Worm (Caenorhabditis elegans): Measurements from ENCODE around the gene qua-1.

qua-1 gene

DNA sequence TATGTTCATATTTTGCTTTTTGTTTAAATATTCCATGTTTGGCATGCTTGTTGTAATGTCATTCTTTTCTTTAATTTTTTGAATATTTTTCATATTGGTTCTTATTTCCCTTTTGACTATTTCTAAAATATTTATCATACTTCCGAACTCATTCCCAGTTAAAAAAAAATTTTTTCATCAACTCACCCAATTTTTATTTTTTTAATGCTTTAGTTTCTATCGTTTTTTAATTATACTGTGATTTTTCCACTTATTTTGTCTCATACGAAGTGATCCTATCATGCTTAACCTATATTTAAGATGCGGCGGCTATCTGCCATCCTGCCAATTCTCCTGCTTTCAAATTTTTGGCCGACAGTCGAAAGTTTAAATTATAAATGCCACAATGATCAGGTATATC is at the start of gene qua-1:
TSS of gene qua-1 (plus strand) at position 301 of the 400 bp plus-strand sequence.
- TF ChIP-seq unc-62 (GFP tag; optimal IDR thresholded peaks at IDR 0.05), result no peak

DNA sequence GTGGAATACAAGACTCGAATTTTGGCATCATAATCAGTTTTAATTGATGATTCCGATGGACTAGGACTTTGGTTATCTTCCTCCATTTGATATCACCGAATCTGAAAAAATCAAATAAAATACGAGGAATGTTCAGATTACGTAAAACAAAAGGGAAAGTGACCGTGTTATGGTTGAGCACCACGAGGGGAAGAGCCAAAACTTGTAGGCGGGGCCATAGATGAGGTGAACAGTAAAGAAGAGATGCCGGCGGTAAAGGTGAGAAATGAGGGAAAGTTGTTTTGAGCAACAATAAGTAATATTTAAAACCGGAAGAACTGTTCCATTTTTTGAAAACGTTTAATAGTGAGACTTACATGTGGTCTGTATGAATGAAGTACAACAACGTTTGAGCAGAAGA is 48.7 kb upstream of the qua-1 start, which contains the start of gene F10B5.3:
TSS of gene F10B5.3 (minus strand) at position 101 of the 400 bp plus-strand sequence.
- TF ChIP-seq unc-62 (GFP tag; optimal IDR thresholded peaks at IDR 0.05), result no peak

DNA sequence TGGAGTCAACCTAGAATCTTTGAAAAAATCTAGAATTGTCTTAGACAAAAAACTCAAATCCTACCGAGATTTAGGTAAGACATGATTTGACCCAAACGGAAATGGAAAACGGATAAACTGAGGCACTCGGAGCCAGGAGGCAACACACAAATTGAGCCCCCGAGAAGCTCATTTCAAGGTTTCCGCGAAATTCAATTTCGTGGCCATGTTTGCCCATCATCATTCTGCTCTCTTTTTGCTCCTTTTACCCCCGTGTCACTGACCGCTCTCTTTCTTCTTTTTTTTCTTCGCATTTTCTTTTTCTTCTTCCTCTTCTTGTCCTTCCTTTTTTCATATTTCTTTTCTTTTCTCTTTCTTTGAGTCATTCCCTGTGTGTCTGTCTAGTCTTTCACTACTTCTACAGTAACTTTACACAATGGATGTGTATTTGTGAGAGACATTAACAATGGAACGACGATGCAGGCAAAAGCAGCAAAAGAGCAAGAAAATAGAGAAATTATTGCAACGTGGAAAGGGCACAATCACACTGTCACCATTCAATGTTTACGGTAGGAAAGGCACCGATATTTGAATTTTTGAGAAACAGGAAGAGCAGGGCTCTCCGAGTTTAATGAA is 45.8 kb upstream of the qua-1 start:
- no peak for TF ChIP-seq unc-62 (GFP tag; optimal IDR thresholded peaks at IDR 0.05)

ce11 chrII:8156845-8157373 is 41.7 kb upstream of the qua-1 start, which contains the start of the genes tub-1 and tmem-138:
tub-1 (minus strand) TSS chrII:8156945.
tmem-138 (plus strand) TSS chrII:8157323.
- no peak for TF ChIP-seq unc-62 (GFP tag; optimal IDR thresholded peaks at IDR 0.05)

- TF ChIP-seq unc-62 (GFP tag; optimal IDR thresholded peaks at IDR 0.05), result no peak
These were observed 40.6 kb upstream of the qua-1 start, which contains the start of gene pch-2 for ce11 chrII:8157991-8158390. pch-2 (plus strand) TSS chrII:8158349.

- TF ChIP-seq unc-62 (GFP tag; optimal IDR thresholded peaks at IDR 0.05), result no peak
These were observed 37.7 kb upstream of the qua-1 start for ce11 chrII:8160916-8161315.

DNA sequence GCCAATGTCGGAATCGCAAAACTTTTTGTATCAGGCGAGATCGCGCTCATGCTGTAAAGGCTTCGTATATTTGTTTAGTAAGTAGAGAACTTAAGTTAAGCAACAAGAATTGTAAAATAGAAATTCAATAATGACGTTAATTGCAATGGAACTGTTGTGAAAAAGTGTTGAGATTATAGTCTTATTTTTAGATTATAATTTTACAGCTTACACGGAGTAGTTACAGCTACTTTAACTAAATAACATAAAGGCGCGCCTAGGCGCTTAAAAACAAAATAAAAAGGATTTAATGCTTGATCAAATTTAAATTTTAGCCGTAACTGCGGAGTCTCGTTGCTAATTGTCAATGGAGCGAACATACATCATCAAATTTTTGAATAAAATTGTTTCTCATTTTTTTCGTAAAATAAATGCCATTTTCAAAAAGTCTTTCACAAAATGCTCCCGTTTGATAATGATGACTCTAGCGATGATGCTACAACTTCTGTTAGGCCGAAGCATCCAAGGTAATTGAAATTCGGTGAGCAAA is 36.4 kb upstream of the qua-1 start, which contains the start of the genes emb-27 and rrf-3:
TSS of gene emb-27 (minus strand) at position 51 of the 529 bp plus-strand sequence.
TSS of gene rrf-3 (plus strand) at position 346 of the 529 bp plus-strand sequence.
- TF ChIP-seq unc-62 (GFP tag; optimal IDR thresholded peaks at IDR 0.05), result no peak

- no peak for TF ChIP-seq unc-62 (GFP tag; optimal IDR thresholded peaks at IDR 0.05)
These were observed 29.3 kb upstream of the qua-1 start, which contains the start of gene T05C12.15 for ce11 chrII:8169283-8169682. T05C12.15 (plus strand) TSS chrII:8169583.

ce11 chrII:8170374-8170773 is 28.2 kb upstream of the qua-1 start, which contains the start of gene T05C12.11:
T05C12.11 (minus strand) TSS chrII:8170474.
- TF ChIP-seq unc-62 (GFP tag; optimal IDR thresholded peaks at IDR 0.05), result no peak

ce11 chrII:8173449-8173848 is 25.2 kb upstream of the qua-1 start, which contains the start of the genes decr-1.3 and T05C12.1:
decr-1.3 (minus strand) TSS chrII:8173549.
T05C12.1 (plus strand) TSS chrII:8173680.
- no peak for TF ChIP-seq unc-62 (GFP tag; optimal IDR thresholded peaks at IDR 0.05)

- TF ChIP-seq unc-62 (GFP tag; optimal IDR thresholded peaks at IDR 0.05), result no peak
These were observed 24.5 kb upstream of the qua-1 start for ce11 chrII:8174148-8174547.

ce11 chrII:8177095-8177494 is 21.5 kb upstream of the qua-1 start, which contains the start of gene acr-14:
acr-14 (minus strand) TSS chrII:8177195.
- TF ChIP-seq unc-62 (GFP tag; optimal IDR thresholded peaks at IDR 0.05), result no peak

ce11 chrII:8178614-8179013 is 20.0 kb upstream of the qua-1 start:
- TF ChIP-seq unc-62 (GFP tag; optimal IDR thresholded peaks at IDR 0.05), result no peak

DNA sequence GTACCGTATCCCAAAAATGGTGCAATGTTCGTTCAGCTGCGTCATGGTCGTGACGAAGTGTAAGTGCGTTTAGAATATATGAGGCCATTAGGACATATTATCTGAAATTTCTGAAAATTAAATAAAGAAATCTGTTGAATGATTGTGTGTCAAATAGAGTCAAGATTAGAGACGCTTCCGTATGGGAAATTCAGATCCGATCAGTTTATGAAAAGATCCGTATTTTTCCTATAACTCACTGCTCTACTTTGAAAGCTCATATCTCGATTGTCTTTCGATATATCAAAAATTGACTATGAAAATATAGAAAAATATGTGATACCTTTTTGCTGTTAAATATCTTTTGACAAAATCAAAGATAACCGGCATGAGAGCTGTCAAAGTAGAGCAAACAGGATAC is 18.3 kb upstream of the qua-1 start, which contains the start of gene T05C12.4:
TSS of gene T05C12.4 (minus strand) at position 101 of the 400 bp plus-strand sequence.
- no peak for TF ChIP-seq unc-62 (GFP tag; optimal IDR thresholded peaks at IDR 0.05)

DNA sequence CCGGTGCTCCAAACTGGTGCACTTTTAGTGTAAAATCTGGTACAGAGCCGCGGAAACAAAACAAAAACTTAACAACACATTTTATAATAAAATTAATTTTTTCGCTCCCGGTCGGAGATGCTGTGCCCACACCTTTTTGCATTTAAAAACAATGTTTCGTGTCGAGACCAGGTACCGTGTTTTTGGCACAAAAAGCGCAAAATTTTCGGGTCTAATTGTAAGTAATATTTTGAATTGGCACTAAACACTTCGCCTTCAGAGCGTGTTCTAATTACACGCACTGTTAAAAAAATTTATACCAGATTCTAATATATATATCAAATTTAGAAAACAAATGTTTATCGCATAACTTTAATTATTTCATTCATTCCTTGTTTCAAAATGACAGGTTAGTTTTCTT is 17.2 kb upstream of the qua-1 start, which contains the start of gene dylt-3:
TSS of gene dylt-3 (plus strand) at position 301 of the 400 bp plus-strand sequence.
- TF ChIP-seq unc-62 (GFP tag; optimal IDR thresholded peaks at IDR 0.05), result no peak

- TF ChIP-seq unc-62 (GFP tag; optimal IDR thresholded peaks at IDR 0.05), result no peak
These were observed 13.5 kb upstream of the qua-1 start, which contains the start of the genes mig-5 and cct-1 for ce11 chrII:8185016-8185493. mig-5 (minus strand) TSS chrII:8185023. cct-1 (plus strand) TSS chrII:8185443.

Data from whole organism, dauer.